Fruit fly (Drosophila melanogaster): ENCODE measurements around the gene CG4045.

- TF ChIP-seq Dll (optimal IDR thresholded peaks at IDR 0.05) (no peak), EcR (GFP tag; optimal IDR thresholded peaks at IDR 0.05) (no peak), usp (GFP tag; optimal IDR thresholded peaks at IDR 0.05) (no peak), psq (optimal IDR thresholded peaks at IDR 0.05) (no peak), CG8478 (optimal IDR thresholded peaks at IDR 0.05) (no peak)
Observed at dm6 chrX:2075846-2076377, at the start of gene CG4045.

Measured in whole organism.